Fruit fly (Drosophila melanogaster) whole organism: Measurements from ENCODE around the gene CG43051.

Experiments used
- CG8478 ChIP-seq: fragments of >200 bp; optimal IDR thresholded peaks from 2 replicates; lab custom pipeline; 2018; ENCODE audit warnings: inconsistent platforms
- Dll ChIP-seq: fragments of >200 bp; optimal IDR thresholded peaks from 2 replicates; lab custom pipeline; 2017
- EcR ChIP-seq, 2 experiments: fragments of >200 bp; optimal IDR thresholded peaks; 2 replicates each; lab custom pipeline; 2017; ENCODE audit warnings: missing biosample characterization in 2 of 2, missing genetic modification characterization in 2 of 2, missing genetic modification reagents in 2 of 2
- pan ChIP-seq: fragments of >200 bp; optimal IDR thresholded peaks from 2 replicates; lab custom pipeline; 2017
- psq ChIP-seq: fragments of >200 bp; optimal IDR thresholded peaks from 2 replicates; lab custom pipeline; 2017
- usp ChIP-seq: fragments of >200 bp; optimal IDR thresholded peaks from 2 replicates; lab custom pipeline; 2017; ENCODE audit warnings: missing biosample characterization, missing genetic modification characterization, mixed read lengths

CG43051 gene

DNA sequence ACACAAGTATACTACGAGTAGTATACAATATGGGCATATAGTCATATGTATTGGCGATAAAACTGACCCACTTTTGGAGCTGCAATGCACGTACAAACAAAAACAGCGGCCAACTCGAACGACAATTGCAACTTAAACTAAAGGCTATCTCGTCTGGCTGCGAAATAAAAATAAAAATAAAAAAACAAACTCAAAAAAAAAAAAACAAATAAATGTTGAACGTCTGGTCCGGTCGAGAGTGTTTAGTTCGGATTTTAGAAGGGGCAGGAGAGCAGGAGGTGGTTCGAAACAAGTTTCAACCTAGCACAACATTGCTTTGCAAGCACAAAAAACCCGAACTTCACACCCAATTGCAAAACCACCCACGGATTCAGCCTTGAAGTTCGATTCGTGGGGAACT, 35.8 kb upstream of the CG43051 start:
- TF ChIP-seq pan (lab: Kevin White, UChicago): no peak
- TF ChIP-seq Dll (lab: Kevin White, UChicago): no peak
- no peak for TF ChIP-seq EcR (GFP tag; optimal IDR thresholded peaks at IDR 0.05; lab: Kevin White, UChicago)
- TF ChIP-seq usp (GFP tag; lab: Kevin White, UChicago): no peak
- TF ChIP-seq CG8478 (lab: Kevin White, UChicago): no peak
- no peak for TF ChIP-seq psq (lab: Kevin White, UChicago)

DNA sequence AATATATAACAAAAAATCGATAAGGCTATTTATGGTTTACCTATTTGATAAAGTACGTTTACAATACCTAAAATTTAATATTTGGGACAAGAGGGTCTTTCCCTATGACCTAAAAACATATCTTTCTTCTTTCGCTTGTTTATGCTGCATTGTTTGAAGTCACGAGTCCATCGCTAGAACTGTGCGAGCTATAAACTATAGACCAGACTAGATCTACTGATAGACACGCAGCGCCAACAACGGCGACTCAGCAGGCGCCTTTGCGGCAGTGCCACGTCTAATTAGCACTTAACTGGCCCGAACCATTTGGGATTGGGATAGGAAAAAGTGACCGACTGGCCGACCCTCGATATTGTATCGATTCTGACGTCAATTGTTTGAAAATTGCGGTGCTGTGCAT, 34.8 kb upstream of the CG43051 start:
- TF ChIP-seq Dll (lab: Kevin White, UChicago): no peak
- no peak for TF ChIP-seq pan (lab: Kevin White, UChicago)
- TF ChIP-seq psq (lab: Kevin White, UChicago): no peak
- TF ChIP-seq usp (GFP tag; lab: Kevin White, UChicago): no peak
- TF ChIP-seq CG8478 (lab: Kevin White, UChicago): no peak
- no peak for TF ChIP-seq EcR (GFP tag; optimal IDR thresholded peaks at IDR 0.05; lab: Kevin White, UChicago)

DNA sequence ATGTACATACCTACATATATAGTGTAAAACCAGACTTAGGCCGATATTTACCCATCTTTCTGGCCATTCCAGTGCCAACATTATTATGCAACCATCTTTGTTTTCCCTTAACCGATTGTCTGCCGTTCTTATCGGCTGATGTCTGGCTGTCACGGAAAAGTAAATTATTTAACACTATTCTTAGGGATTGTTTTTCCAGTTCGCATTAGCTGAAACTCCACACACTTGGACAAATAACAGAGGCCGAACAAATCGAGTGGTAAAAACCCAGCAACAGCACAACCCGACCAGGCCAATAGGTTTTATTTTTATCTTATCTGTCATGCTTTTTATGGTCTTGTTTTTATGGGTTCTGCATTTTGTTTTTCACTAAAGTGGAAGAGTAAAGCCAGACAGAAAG, 34.2 kb upstream of the CG43051 start:
- TF ChIP-seq pan (lab: Kevin White, UChicago): no peak
- no peak for TF ChIP-seq psq (lab: Kevin White, UChicago)

DNA sequence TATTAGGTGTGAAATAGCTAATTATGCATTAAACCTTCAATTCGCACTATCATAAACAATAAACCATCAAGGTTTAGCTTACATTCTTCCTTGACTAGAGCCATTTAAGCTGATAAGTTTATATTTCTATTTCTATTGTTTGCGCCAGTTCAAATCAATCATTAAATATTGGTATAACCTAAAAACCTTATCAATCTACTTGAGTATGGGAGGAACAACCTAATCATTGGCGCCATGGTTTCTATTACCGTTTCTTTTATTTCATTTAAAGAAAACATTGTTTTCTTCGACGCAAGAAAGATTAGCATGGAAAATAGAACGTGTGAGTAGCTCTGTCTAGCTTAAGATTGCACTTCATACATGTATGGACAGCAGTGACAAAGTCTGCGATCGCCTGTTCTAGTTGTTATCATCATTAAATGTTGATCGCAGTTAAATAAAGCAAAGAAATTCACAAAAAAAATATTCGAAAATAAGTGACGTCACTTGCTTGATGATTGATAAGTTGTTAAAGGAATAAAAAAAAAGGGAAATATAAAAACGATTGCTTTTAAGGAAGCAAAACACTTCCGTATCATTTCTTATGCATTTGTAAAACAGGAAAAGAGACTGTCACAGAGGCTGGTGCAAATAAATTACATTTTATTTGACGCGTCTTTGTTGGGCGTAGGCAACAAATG, 33.4 kb upstream of the CG43051 start:
- no peak for TF ChIP-seq EcR (GFP tag; optimal IDR thresholded peaks at IDR 0.05; lab: Kevin White, UChicago)
- TF ChIP-seq psq (lab: Kevin White, UChicago): no peak
- no peak for TF ChIP-seq Dll (lab: Kevin White, UChicago)
- TF ChIP-seq CG8478 (lab: Kevin White, UChicago): no peak
- no peak for TF ChIP-seq pan (lab: Kevin White, UChicago)

DNA sequence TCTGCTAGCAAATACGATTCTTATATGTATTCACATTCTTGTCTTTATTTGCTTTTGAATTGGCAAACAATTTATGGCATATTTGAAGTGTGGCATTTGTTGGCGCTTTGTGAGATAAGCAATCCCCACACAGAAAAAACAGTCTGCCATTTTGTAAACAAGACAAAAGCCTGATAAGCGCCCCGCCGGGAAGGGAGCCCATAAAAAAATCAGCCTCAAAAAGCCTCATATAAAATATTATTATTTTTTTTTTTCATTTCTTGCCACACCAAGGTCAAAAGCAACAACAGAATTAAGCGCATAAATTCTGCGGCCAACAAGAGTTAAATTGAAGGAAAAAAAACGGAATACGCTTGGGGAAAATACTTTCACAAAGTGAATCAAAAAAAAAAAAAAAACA, 32.4 kb upstream of the CG43051 start:
- TF ChIP-seq EcR (GFP tag; optimal IDR thresholded peaks at IDR 0.05; lab: Kevin White, UChicago): no peak
- no peak for TF ChIP-seq Dll (lab: Kevin White, UChicago)
- TF ChIP-seq usp (GFP tag; lab: Kevin White, UChicago): no peak
- TF ChIP-seq pan (lab: Kevin White, UChicago): no peak
- TF ChIP-seq CG8478 (lab: Kevin White, UChicago): no peak
- TF ChIP-seq psq (lab: Kevin White, UChicago): no peak

DNA sequence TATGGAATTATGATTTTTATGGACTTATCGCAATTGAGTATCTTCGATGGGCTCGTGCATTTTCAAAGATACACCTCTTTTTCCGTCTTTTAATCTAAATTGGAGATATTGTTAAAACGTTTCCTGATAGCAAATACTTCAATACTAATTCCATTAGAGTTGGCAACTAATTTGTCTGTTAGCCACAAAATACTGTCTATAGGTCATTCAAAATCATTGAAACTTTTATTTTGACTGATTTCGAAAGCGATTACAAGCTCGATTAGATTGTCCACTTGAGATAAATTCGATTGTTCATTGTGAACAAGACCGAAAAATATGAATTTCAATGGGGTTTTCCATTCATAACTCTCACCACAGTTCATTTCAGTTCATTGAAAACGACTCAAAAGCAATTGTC, 31.6 kb upstream of the CG43051 start:
- TF ChIP-seq pan (lab: Kevin White, UChicago) (no peak), psq (lab: Kevin White, UChicago) (no peak), EcR (GFP tag; optimal IDR thresholded peaks at IDR 0.05; lab: Kevin White, UChicago) (no peak), Dll (lab: Kevin White, UChicago) (no peak), CG8478 (lab: Kevin White, UChicago) (no peak), usp (GFP tag; lab: Kevin White, UChicago) (no peak)

DNA sequence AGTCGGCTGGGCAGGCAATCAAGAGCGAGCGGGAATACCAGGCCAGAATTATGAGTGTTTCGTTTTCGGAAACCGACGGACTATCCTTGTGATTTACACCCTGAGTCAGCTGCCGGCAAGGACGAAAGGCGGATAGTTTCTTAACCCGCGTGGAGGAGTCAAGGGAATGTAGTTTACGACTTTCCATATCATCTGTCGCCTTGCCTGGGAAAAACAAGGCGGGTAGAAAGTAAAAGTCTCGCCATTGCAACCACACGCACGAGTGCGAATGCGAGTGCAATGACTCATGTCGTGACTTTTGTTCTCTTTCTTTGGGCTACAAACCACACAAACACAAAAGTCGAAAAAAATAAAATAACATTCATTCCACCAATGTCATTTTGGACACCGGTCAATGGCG, 29.2 kb upstream of the CG43051 start:
- TF ChIP-seq CG8478 (lab: Kevin White, UChicago) (no peak), usp (GFP tag; lab: Kevin White, UChicago) (no peak), pan (lab: Kevin White, UChicago) (no peak), psq (lab: Kevin White, UChicago) (no peak), Dll (lab: Kevin White, UChicago) (no peak), EcR (GFP tag; optimal IDR thresholded peaks at IDR 0.05; lab: Kevin White, UChicago) (peak in 1 of 2 experiments; percentile 32)

DNA sequence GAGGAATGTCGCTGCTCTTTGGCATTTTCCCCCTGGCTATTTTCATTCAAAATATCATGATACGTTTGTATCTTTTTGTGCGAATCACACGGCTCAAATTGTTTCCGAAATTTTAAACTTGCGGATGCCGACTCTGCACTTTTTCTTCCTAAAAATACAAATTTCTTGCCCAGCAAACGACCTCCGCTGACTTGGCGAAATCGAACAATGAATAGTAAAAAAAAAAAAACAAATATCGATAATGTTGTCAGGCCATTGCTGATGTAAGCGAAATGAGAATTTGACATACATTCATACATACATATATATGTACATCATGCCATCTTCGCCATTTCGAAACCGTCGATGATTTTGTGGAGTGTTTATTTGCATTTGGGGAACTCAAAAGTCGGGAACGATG, 27.7 kb upstream of the CG43051 start:
- TF ChIP-seq usp (GFP tag; lab: Kevin White, UChicago) (no peak), Dll (lab: Kevin White, UChicago) (no peak), CG8478 (lab: Kevin White, UChicago) (no peak), EcR (GFP tag; optimal IDR thresholded peaks at IDR 0.05; lab: Kevin White, UChicago) (no peak), pan (lab: Kevin White, UChicago) (no peak), psq (lab: Kevin White, UChicago) (no peak)

DNA sequence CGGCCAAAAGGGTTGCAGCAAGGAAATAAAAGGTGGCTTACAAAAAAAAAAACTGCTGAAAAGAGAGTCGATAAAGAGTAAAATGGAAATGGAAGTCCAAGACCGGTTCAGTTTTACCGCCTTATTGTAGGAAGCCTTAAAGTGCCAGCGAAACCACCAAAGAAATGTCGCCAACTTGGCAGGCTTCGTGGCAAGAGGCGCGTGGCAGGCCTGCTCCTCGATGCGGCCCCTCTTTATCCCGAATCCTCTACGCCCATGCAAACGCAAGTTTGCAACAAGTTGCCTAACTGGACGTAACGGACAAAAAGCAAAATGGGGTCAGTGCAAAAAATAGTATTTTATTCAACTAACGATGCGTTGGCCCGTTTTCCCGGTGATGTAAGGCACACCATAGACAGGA, 26.9 kb upstream of the CG43051 start:
- TF ChIP-seq EcR (GFP tag; optimal IDR thresholded peaks at IDR 0.05; lab: Kevin White, UChicago) (no peak), usp (GFP tag; lab: Kevin White, UChicago) (no peak), CG8478 (lab: Kevin White, UChicago) (no peak), pan (lab: Kevin White, UChicago) (no peak), Dll (lab: Kevin White, UChicago) (no peak), psq (lab: Kevin White, UChicago) (no peak)

DNA sequence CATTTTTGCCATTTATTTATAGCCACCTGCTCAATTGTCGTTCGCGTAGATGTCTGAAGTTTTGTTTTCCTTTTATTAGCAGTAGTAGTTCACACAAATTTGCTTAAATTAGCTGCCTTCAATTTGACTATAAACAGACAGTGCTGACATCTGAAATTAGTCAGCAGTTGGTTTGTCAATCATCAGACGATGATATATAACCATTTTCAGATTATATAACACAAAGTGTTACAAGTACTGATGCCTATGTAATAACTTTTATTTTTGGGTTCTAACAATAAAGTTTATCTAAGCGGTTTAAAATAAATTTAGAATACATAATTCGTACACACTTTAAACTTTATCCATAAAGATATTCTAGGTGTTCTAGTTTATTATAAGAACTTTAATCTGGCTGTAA, 26.0 kb upstream of the CG43051 start:
- TF ChIP-seq EcR (GFP tag; optimal IDR thresholded peaks at IDR 0.05; lab: Kevin White, UChicago): no peak
- TF ChIP-seq pan (lab: Kevin White, UChicago): no peak
- no peak for TF ChIP-seq Dll (lab: Kevin White, UChicago)
- no peak for TF ChIP-seq psq (lab: Kevin White, UChicago)
- TF ChIP-seq usp (GFP tag; lab: Kevin White, UChicago): no peak
- no peak for TF ChIP-seq CG8478 (lab: Kevin White, UChicago)

DNA sequence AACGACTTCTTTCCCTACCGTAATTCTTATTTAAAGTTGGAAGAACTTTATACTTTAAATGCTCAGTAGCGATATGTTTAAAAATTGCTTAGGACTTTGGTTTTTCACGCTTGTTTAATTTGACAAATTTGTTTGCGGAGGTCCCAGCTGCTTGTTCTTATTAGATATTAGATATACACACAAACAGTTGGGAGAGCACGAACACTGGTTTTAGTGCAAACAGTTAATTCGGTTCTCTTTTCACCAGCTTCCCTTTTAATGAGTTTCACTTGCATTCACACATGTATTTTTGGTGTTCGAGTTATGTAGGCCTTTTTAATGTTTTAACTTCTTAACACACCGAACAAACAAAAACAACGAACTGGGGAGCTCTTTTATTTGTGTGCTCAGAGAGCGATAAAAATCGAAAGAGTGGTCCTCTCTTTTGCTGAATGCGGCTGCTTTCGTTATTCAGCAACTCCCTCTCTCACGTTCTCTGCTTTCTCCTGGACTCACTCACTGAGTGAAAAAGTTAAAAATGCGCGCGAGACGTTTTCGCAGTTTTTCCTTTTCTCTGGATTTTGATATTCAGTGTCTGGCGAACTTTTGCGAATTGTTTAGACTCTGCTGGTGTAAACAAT, 24.9 kb upstream of the CG43051 start:
- TF ChIP-seq psq (lab: Kevin White, UChicago): no peak

DNA sequence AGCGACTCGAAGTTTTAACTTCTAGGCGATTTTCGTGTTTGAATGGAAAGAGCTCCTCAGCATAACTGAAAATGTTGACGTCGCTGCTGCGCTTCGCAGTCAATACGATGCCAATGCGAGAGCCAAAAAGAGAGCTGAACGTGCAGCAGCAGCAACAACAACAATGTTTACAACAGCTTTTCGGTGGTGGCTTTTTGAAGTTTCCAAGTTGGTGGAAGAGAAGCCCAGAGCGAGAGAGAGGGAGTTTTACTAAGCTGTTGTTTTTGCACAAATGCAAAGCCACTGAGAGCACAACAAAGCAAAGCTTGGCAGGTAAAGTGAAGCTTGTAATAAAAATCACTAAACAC, 24.2 kb upstream of the CG43051 start:
- TF ChIP-seq usp (GFP tag; lab: Kevin White, UChicago): no peak
- no peak for TF ChIP-seq EcR (GFP tag; optimal IDR thresholded peaks at IDR 0.05; lab: Kevin White, UChicago)
- TF ChIP-seq psq (lab: Kevin White, UChicago): no peak
- no peak for TF ChIP-seq pan (lab: Kevin White, UChicago)
- no peak for TF ChIP-seq CG8478 (lab: Kevin White, UChicago)
- TF ChIP-seq Dll (lab: Kevin White, UChicago): no peak
